Fruit fly (Drosophila melanogaster): ENCODE results near the gene Ntf-2.

dm6 chrX:21064927-21065326 is 29.7 kb downstream of the Ntf-2 start:
- TF ChIP-seq Pif1B (GFP tag; optimal IDR thresholded peaks at IDR 0.05), result peak; percentile 92
- TF ChIP-seq rn (GFP tag; IDR thresholded peaks at IDR 0.05), result peak; percentile 70
- TF ChIP-seq Snoo (tag; optimal IDR thresholded peaks at IDR 0.05), result peak; percentile 95
- TF ChIP-seq EcR (GFP tag; optimal IDR thresholded peaks at IDR 0.05), result no peak
- peak; percentile 89 for TF ChIP-seq Pif1A (GFP tag; optimal IDR thresholded peaks at IDR 0.05)
- TF ChIP-seq D1 (tag; optimal IDR thresholded peaks at IDR 0.05), result no peak
- peak; percentile 77 for TF ChIP-seq CG14655 (GFP tag; optimal IDR thresholded peaks at IDR 0.05)
- peak; percentile 84 for TF ChIP-seq CG15710 (tag; optimal IDR thresholded peaks at IDR 0.05)
- TF ChIP-seq CG9948 (tag; optimal IDR thresholded peaks at IDR 0.05), result peak; percentile 72
- TF ChIP-seq CG17806 (tag; optimal IDR thresholded peaks at IDR 0.05), result peak; percentile 78
- peak; percentile 76 for TF ChIP-seq CG34367 (tag; optimal IDR thresholded peaks at IDR 0.05)

All from whole organism, pupa.